Fruit fly (Drosophila melanogaster) Kc167 (cell line): ENCODE results near the gene Ir94b.

Experiments
- Myc ChIP-seq: fragments of >200 bp; optimal IDR thresholded peaks from 2 replicates; lab custom pipeline; 2017; ENCODE audit warnings: missing external identifiers
- Sin3A ChIP-seq: fragments of >200 bp; optimal IDR thresholded peaks from 2 replicates; lab custom pipeline; 2018; ENCODE audit warnings: missing external identifiers
- h ChIP-seq: fragments of >200 bp; optimal IDR thresholded peaks from 3 replicates; lab custom pipeline; 2018; ENCODE audit warnings: missing external identifiers
- insv ChIP-seq: fragments of >200 bp; optimal IDR thresholded peaks from 3 replicates; lab custom pipeline; 2018; ENCODE audit warnings: missing external identifiers
- ttk ChIP-seq: sonication (Bioruptor generic); optimal IDR thresholded peaks from 2 replicates; lab custom pipeline; 2017; ENCODE audit warnings: missing external identifiers

DNA sequence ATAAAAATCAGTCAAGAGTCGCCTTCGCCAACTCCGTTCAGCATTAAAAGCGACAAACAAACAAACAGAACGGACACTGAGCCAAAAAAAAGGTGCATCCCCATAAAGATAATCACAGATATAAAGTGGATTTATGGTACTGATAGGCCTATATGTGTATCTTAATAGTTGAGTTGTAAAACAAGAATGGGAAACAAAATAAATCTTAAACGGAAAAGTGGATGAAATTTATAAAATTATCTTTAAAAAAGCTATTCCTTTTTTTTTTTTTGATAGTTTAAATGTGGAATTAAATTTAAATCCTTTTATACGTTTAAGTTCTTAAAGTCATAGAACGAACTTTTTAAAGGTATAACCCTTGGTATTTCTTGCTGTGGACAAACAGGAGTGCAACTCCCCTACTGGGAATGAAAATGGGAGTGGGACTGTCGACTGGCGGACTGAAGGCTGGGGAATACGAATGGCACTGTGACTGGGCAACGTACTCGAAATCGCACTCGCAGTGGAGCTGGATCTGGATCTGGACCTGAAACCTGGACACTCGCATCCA, 20.0 kb upstream of the Ir94b start:
- TF ChIP-seq insv (lab: Kevin White, UChicago) (no peak), ttk (lab: Kevin White, UChicago) (no peak), h (lab: Kevin White, UChicago) (no peak), Sin3A (lab: Kevin White, UChicago) (no peak), Myc (lab: Kevin White, UChicago) (no peak)
